Worm (Caenorhabditis elegans) whole organism, L4/young adult: ENCODE data around the gene F36F12.1.

Experiments
- W03F9.2 ChIP-seq: fragments of 150-350 bp; optimal IDR thresholded peaks from 2 replicates; lab custom pipeline; 2014; ENCODE audit warnings: missing biosample characterization, missing genetic modification characterization
- dao-5 ChIP-seq: sonication (generic microtip); optimal IDR thresholded peaks from 2 replicates; lab custom pipeline; 2016; ENCODE audit warnings: missing genotype, missing genetic modification characterization, moderate library complexity, missing compliant biosample characterization

- TF ChIP-seq W03F9.2 (tag; lab: Kevin White, UChicago) (no peak), dao-5 (tag; lab: Kevin White, UChicago) (no peak)
These were observed 4.0 kb downstream of the F36F12.1 start, which contains the start of gene F36F12.7 for ce11 chrV:2099040-2099439.
